Worm (Caenorhabditis elegans) whole organism, L1 larva: ENCODE results near the gene Y56A3A.30.
A peak's percentile ranks its signal among the peaks of the same experiment; 100 is the strongest.

Experiments used
- C04F5.9 ChIP-seq: sonication (generic microtip); optimal IDR thresholded peaks from 2 replicates; lab custom pipeline; 2016; ENCODE audit warnings: missing genetic modification characterization, missing compliant biosample characterization
- C34B4.2 ChIP-seq: sonication (generic microtip); optimal IDR thresholded peaks from 2 replicates; lab custom pipeline; 2017; ENCODE audit warnings: mild to moderate bottlenecking, missing genetic modification characterization, missing compliant biosample characterization
- Y116A8C.19 ChIP-seq: sonication (generic microtip); optimal IDR thresholded peaks from 2 replicates; lab custom pipeline; 2016; ENCODE audit warnings: missing compliant biosample characterization, missing genetic modification characterization, borderline replicate concordance
- aha-1 ChIP-seq: fragments of 150-350 bp; optimal IDR thresholded peaks from 2 replicates; lab custom pipeline; 2014; ENCODE audit warnings: missing biosample characterization, missing genetic modification characterization
- ama-1 ChIP-seq: fragments of 150-350 bp; optimal IDR thresholded peaks from 2 replicates; lab custom pipeline; 2014
- ceh-82 ChIP-seq, 3 experiments: fragments of 150-350 bp in 1 of 3; sonication (generic microtip) in 2 of 3; optimal IDR thresholded peaks; 2 replicates each; lab custom pipeline; 2014 to 2017; ENCODE audit warnings: missing biosample characterization in 3 of 3, missing genetic modification characterization in 3 of 3
- ceh-88 ChIP-seq: fragments of 200-800 bp; sonication (Bioruptor generic); IDR thresholded peaks from 2 replicates; pipeline ENCODE4 v1.3.6; 2022; ENCODE audit warnings: missing genetic modification characterization, missing compliant biosample characterization
- ceh-90 ChIP-seq: sonication (generic microtip); optimal IDR thresholded peaks from 2 replicates; lab custom pipeline; 2016; ENCODE audit warnings: missing genetic modification characterization, missing compliant biosample characterization
- dsc-1 ChIP-seq: sonication (generic microtip); optimal IDR thresholded peaks from 2 replicates; lab custom pipeline; 2016; ENCODE audit warnings: mild to moderate bottlenecking, missing genetic modification characterization, missing compliant biosample characterization
- efl-1 ChIP-seq, 4 experiments: fragments of 150-350 bp; optimal IDR thresholded peaks in 3 of 4; peaks in 1 of 4; 1 replicate in 1 of 4; 2 replicates in 3 of 4; lab custom pipeline; 2014; ENCODE audit warnings: missing biosample characterization in 2 of 4, missing genetic modification characterization in 2 of 4, missing genetic modification reagents in 2 of 4
- egl-13 ChIP-seq: sonication (generic microtip); optimal IDR thresholded peaks from 2 replicates; lab custom pipeline; 2016; ENCODE audit warnings: missing genotype, missing genetic modification reagents, missing genetic modification characterization, missing compliant biosample characterization
- elt-3 ChIP-seq, 6 experiments: fragments of 150-350 bp in 1 of 6; sonication (generic microtip); optimal IDR thresholded peaks; 2 replicates each; lab custom pipeline; 2017 to 2018; ENCODE audit warnings: missing biosample characterization in 6 of 6, missing genetic modification characterization in 6 of 6, inconsistent platforms in 1 of 6
- ets-5 ChIP-seq: fragments of 200-800 bp; sonication (Bioruptor generic); IDR thresholded peaks from 2 replicates; pipeline ENCODE4 v1.3.6; 2022; ENCODE audit warnings: missing genetic modification characterization, missing compliant biosample characterization
- fkh-10 ChIP-seq: sonication (generic microtip); optimal IDR thresholded peaks from 2 replicates; lab custom pipeline; 2017; ENCODE audit warnings: missing biosample characterization, missing genetic modification reagents, missing genetic modification characterization
- fos-1 ChIP-seq: fragments of 150-350 bp; optimal IDR thresholded peaks from 2 replicates; lab custom pipeline; 2014; ENCODE audit warnings: missing biosample characterization, missing genetic modification characterization
- hlh-17 ChIP-seq: fragments of 200-800 bp; sonication (Bioruptor generic); optimal IDR thresholded peaks from 2 replicates; lab custom pipeline; 2018; ENCODE audit warnings: missing genetic modification characterization, mild to moderate bottlenecking, missing compliant biosample characterization, moderate library complexity, borderline replicate concordance
- irx-1 ChIP-seq: sonication (generic microtip); optimal IDR thresholded peaks from 2 replicates; lab custom pipeline; 2016; ENCODE audit warnings: missing genetic modification characterization, missing compliant biosample characterization
- jun-1 ChIP-seq: fragments of 150-350 bp; optimal IDR thresholded peaks from 2 replicates; lab custom pipeline; 2014; ENCODE audit warnings: missing biosample characterization, missing genetic modification reagents, missing genetic modification characterization
- lin-13 ChIP-seq: fragments of 150-350 bp; optimal IDR thresholded peaks from 2 replicates; lab custom pipeline; 2014; ENCODE audit warnings: missing biosample characterization, missing genetic modification reagents, missing genetic modification characterization
- lin-14 ChIP-seq: fragments of 200-800 bp; sonication (Bioruptor generic); optimal IDR thresholded peaks from 2 replicates; lab custom pipeline; 2018; ENCODE audit warnings: mild to moderate bottlenecking, missing genetic modification characterization, moderate library complexity, missing compliant biosample characterization
- lin-15B ChIP-seq: fragments of 150-350 bp; sonication (generic microtip); optimal IDR thresholded peaks from 3 replicates; lab custom pipeline; 2014; ENCODE audit warnings: missing biosample characterization, missing genetic modification characterization
- lin-39 ChIP-seq: fragments of 150-350 bp; optimal IDR thresholded peaks from 2 replicates; lab custom pipeline; 2014; ENCODE audit warnings: missing biosample characterization, missing genetic modification reagents, missing genetic modification characterization
- mdl-1 ChIP-seq, 2 experiments: fragments of 150-350 bp; optimal IDR thresholded peaks; 2 replicates each; lab custom pipeline; 2014 to 2017; ENCODE audit warnings: missing biosample characterization in 2 of 2, missing genetic modification characterization in 2 of 2, inconsistent platforms in 1 of 2
- nhr-11 ChIP-seq: fragments of 150-350 bp; optimal IDR thresholded peaks from 2 replicates; lab custom pipeline; 2014; ENCODE audit warnings: missing biosample characterization, missing genetic modification characterization
- nhr-12 ChIP-seq: sonication (generic microtip); optimal IDR thresholded peaks from 2 replicates; lab custom pipeline; 2017; ENCODE audit warnings: missing biosample characterization, missing genetic modification characterization
- nhr-237 ChIP-seq: fragments of 150-350 bp; optimal IDR thresholded peaks from 2 replicates; lab custom pipeline; 2014; ENCODE audit warnings: missing biosample characterization, missing genetic modification characterization
- nhr-47 ChIP-seq: sonication (generic microtip); optimal IDR thresholded peaks from 2 replicates; lab custom pipeline; 2016; ENCODE audit warnings: mild to moderate bottlenecking, missing genetic modification characterization, moderate library complexity, missing compliant biosample characterization
- nhr-71 ChIP-seq: sonication (generic microtip); optimal IDR thresholded peaks from 2 replicates; lab custom pipeline; 2016; ENCODE audit warnings: mild to moderate bottlenecking, missing genetic modification characterization, moderate library complexity, missing compliant biosample characterization
- nhr-76 ChIP-seq: sonication (generic microtip); optimal IDR thresholded peaks from 2 replicates; lab custom pipeline; 2017; ENCODE audit warnings: missing biosample characterization, missing genetic modification characterization
- nhr-85 ChIP-seq: sonication (generic microtip); peaks from one replicate; lab custom pipeline; 2016; ENCODE audit warnings: missing genetic modification characterization, inconsistent platforms, missing compliant biosample characterization
- nhr-90 ChIP-seq: sonication (generic microtip); optimal IDR thresholded peaks from 2 replicates; lab custom pipeline; 2016; ENCODE audit warnings: mild to moderate bottlenecking, missing genetic modification characterization, missing compliant biosample characterization; ENCODE audit not compliant: poor library complexity
- pax-3 ChIP-seq: fragments of 200-800 bp; sonication (Bioruptor generic); optimal IDR thresholded peaks from 2 replicates; lab custom pipeline; 2018; ENCODE audit warnings: mild to moderate bottlenecking, missing genetic modification characterization, moderate library complexity, missing compliant biosample characterization
- skn-1 ChIP-seq: fragments of 150-350 bp; optimal IDR thresholded peaks from 2 replicates; lab custom pipeline; 2014; ENCODE audit warnings: missing biosample characterization, missing genetic modification characterization
- sox-4 ChIP-seq: sonication (generic microtip); optimal IDR thresholded peaks from 2 replicates; lab custom pipeline; 2016; ENCODE audit warnings: missing genetic modification characterization, missing compliant biosample characterization
- sup-37 ChIP-seq: fragments of 200-800 bp; sonication (Bioruptor generic); optimal IDR thresholded peaks from 2 replicates; lab custom pipeline; 2018; ENCODE audit warnings: mild to moderate bottlenecking, missing genetic modification characterization, missing compliant biosample characterization
- tbx-2 ChIP-seq: sonication (generic microtip); optimal IDR thresholded peaks from 2 replicates; lab custom pipeline; 2016; ENCODE audit warnings: missing genetic modification characterization, missing compliant biosample characterization
- unc-130 ChIP-seq: fragments of 150-350 bp; optimal IDR thresholded peaks from 2 replicates; lab custom pipeline; 2017; ENCODE audit warnings: missing biosample characterization, missing genetic modification characterization, inconsistent platforms
- unc-86 ChIP-seq: sonication (generic microtip); optimal IDR thresholded peaks from 2 replicates; lab custom pipeline; 2016; ENCODE audit warnings: missing genetic modification characterization, missing compliant biosample characterization
- unc-98 ChIP-seq: fragments of 200-800 bp; sonication (Bioruptor generic); IDR thresholded peaks from 2 replicates; pipeline ENCODE4 v1.3.6; 2022; ENCODE audit warnings: missing genetic modification characterization, missing compliant biosample characterization
- vab-15 ChIP-seq: sonication (generic microtip); optimal IDR thresholded peaks from 2 replicates; lab custom pipeline; 2017; ENCODE audit warnings: missing genotype, mild to moderate bottlenecking, missing genetic modification characterization, missing compliant biosample characterization
- zag-1 ChIP-seq: fragments of 150-350 bp; optimal IDR thresholded peaks from 2 replicates; lab custom pipeline; 2014; ENCODE audit warnings: missing biosample characterization, missing genetic modification characterization
- ztf-11 ChIP-seq, 2 experiments: sonication (generic microtip); optimal IDR thresholded peaks; 2 replicates each; lab custom pipeline; 2016 to 2017; ENCODE audit warnings: missing genetic modification characterization in 2 of 2, missing biosample characterization in 1 of 2, missing compliant biosample characterization in 1 of 2
- ztf-4 ChIP-seq: fragments of 150-350 bp; optimal IDR thresholded peaks from 2 replicates; lab custom pipeline; 2014; ENCODE audit warnings: missing biosample characterization, missing genetic modification characterization

Gene Y56A3A.30

DNA sequence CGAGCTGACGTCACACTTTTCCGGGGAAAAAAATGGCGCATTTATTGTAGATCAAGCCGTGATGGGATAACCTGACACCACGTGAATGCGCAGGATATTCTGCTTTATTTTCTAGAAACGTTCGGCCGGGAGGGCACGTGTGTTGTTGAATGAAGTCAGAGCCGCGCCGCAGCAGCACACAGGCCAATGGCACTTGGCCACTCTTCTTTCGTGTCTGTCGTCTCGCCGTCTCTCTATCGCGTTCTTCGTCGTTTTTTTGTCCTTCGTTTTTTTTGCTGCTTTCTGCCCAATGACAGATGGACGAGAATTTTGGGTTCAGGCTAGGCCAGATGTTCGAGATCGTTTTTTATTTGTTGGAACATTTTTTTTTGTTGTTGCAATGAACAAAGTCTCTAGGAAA, 2.7 kb upstream of the Y56A3A.30 start (continued):
- TF ChIP-seq ama-1 (lab: Kevin White, UChicago), result no peak
- TF ChIP-seq nhr-71, result no peak
- no peak for TF ChIP-seq hlh-17 (GFP tag; lab: Kevin White, UChicago)
- TF ChIP-seq unc-86 (tag; lab: Kevin White, UChicago), result no peak
- peak; percentile 26 for TF ChIP-seq nhr-85 (tag; lab: Kevin White, UChicago)
- no peak for TF ChIP-seq fos-1
- TF ChIP-seq nhr-12 (tag; lab: Kevin White, UChicago), result no peak
- no peak for TF ChIP-seq lin-13 (GFP tag; lab: Kevin White, UChicago)
- TF ChIP-seq nhr-90 (tag; lab: Kevin White, UChicago), result no peak
- no peak for TF ChIP-seq C04F5.9
- no peak for TF ChIP-seq ceh-88 (GFP tag; lab: Robert Waterston, UW)
- TF ChIP-seq sup-37 (GFP tag; lab: Kevin White, UChicago), result no peak
- no peak for TF ChIP-seq egl-13
- peak; percentile 91 for TF ChIP-seq lin-14 (GFP tag; lab: Kevin White, UChicago)
- no peak for TF ChIP-seq fkh-10 (GFP tag; lab: Kevin White, UChicago)
- no peak for TF ChIP-seq ets-5 (GFP tag; lab: Robert Waterston, UW)
- TF ChIP-seq C34B4.2 (tag; lab: Kevin White, UChicago), result no peak
- no peak for TF ChIP-seq sox-4
- no peak for TF ChIP-seq unc-98
- peak; percentile 23 for TF ChIP-seq skn-1 (tag; lab: Kevin White, UChicago)
- TF ChIP-seq nhr-47, result peak; percentile 25
- no peak for TF ChIP-seq ztf-4 (tag; lab: Kevin White, UChicago)
- no peak for TF ChIP-seq tbx-2
- no peak for TF ChIP-seq pax-3 (tag; lab: Kevin White, UChicago)
- TF ChIP-seq nhr-237 (tag; lab: Kevin White, UChicago), result no peak
- TF ChIP-seq aha-1 (tag; lab: Kevin White, UChicago), result no peak
- no peak for TF ChIP-seq ztf-11 (tag; optimal IDR thresholded peaks at IDR 0.05; lab: Kevin White, UChicago)
- TF ChIP-seq nhr-76, result no peak
- TF ChIP-seq ceh-90 (tag; lab: Kevin White, UChicago), result no peak
- no peak for TF ChIP-seq unc-130
- no peak for TF ChIP-seq Y116A8C.19 (tag; lab: Kevin White, UChicago)
- no peak for TF ChIP-seq lin-39 (tag; lab: Kevin White, UChicago)
- no peak for TF ChIP-seq elt-3 (tag; optimal IDR thresholded peaks at IDR 0.05; lab: Kevin White, UChicago)
- TF ChIP-seq mdl-1 (tag; optimal IDR thresholded peaks at IDR 0.05; lab: Kevin White, UChicago), result peak in 1 of 2 experiments; percentile 56
- TF ChIP-seq lin-15B (tag; lab: Kevin White, UChicago), result peak; percentile 44
- no peak for TF ChIP-seq nhr-11
- TF ChIP-seq irx-1 (tag; lab: Kevin White, UChicago), result no peak
- peak in 1 of 3 experiments; percentile 50 for TF ChIP-seq ceh-82 (tag; optimal IDR thresholded peaks at IDR 0.05; lab: Kevin White, UChicago)
- TF ChIP-seq zag-1 (tag; lab: Kevin White, UChicago), result no peak
- peak; percentile 26 to 52 for TF ChIP-seq efl-1 (optimal IDR thresholded peaks at IDR 0.05; lab: Kevin White, UChicago)
- peak in 1 of 2 experiments; percentile 18 for TF ChIP-seq efl-1 (GFP tag; optimal IDR thresholded peaks at IDR 0.05 in 1 of 2; lab: Kevin White, UChicago)
- no peak for TF ChIP-seq jun-1 (tag; lab: Kevin White, UChicago)
- TF ChIP-seq vab-15 (tag; lab: Kevin White, UChicago), result no peak

- TF ChIP-seq dsc-1 (tag; lab: Kevin White, UChicago) (no peak), ztf-11 (tag; optimal IDR thresholded peaks at IDR 0.05; lab: Kevin White, UChicago) (no peak)
Observed at ce11 chrIII:11980743-11981142, 1.9 kb upstream of the Y56A3A.30 start.
